Fruit fly (Drosophila melanogaster) whole organism, wandering third instar larva: ENCODE measurements around the gene mad2.

Experiments used
- Abd-B ChIP-seq: fragments of >200 bp; optimal IDR thresholded peaks from 2 replicates; lab custom pipeline; 2017; ENCODE audit warnings: missing biosample characterization, missing genetic modification characterization
- CG32264 ChIP-seq: fragments of 200-800 bp; sonication (Bioruptor generic); optimal IDR thresholded peaks from 2 replicates; lab custom pipeline; 2016; ENCODE audit warnings: missing biosample characterization, missing genetic modification characterization
- Dfd ChIP-seq: fragments of >200 bp; optimal IDR thresholded peaks from 2 replicates; lab custom pipeline; 2017; ENCODE audit warnings: missing biosample characterization, missing genetic modification characterization
- Dif ChIP-seq: fragments of 200-275, 200-300 bp; sonication (Bioruptor generic); optimal IDR thresholded peaks from 2 replicates; lab custom pipeline; 2018; ENCODE audit warnings: missing biosample characterization, missing genetic modification characterization; ENCODE audit not compliant: partially characterized antibody
- GATAd ChIP-seq: sonication (Bioruptor generic); optimal IDR thresholded peaks from 2 replicates; lab custom pipeline; 2016; ENCODE audit warnings: missing biosample characterization, missing genetic modification characterization
- HLH106 ChIP-seq: fragments of 200-800 bp; optimal IDR thresholded peaks from 3 replicates; lab custom pipeline; 2019; ENCODE audit warnings: missing biosample characterization, mild to moderate bottlenecking, missing genetic modification characterization, moderate library complexity
- Hnf4 ChIP-seq: fragments of 200-800 bp; sonication (Bioruptor generic); optimal IDR thresholded peaks from 2 replicates; lab custom pipeline; 2016; ENCODE audit warnings: missing biosample characterization, mild to moderate bottlenecking, missing genetic modification characterization
- Hr83 ChIP-seq: fragments of 200-300 bp; sonication (Bioruptor generic); optimal IDR thresholded peaks from 2 replicates; lab custom pipeline; 2016; ENCODE audit warnings: missing biosample characterization, mild to moderate bottlenecking, missing genetic modification characterization, moderate library complexity; ENCODE audit not compliant: poor library complexity, severe bottlenecking
- Jra ChIP-seq: sonication (Bioruptor generic); optimal IDR thresholded peaks from 2 replicates; lab custom pipeline; 2016; ENCODE audit warnings: missing biosample characterization, missing genetic modification characterization
- Mio ChIP-seq: sonication (Bioruptor generic); optimal IDR thresholded peaks from 2 replicates; lab custom pipeline; 2016; ENCODE audit warnings: missing biosample characterization, missing genetic modification characterization
- Myc ChIP-seq: fragments of >200 bp; optimal IDR thresholded peaks from 2 replicates; lab custom pipeline; 2017
- N ChIP-seq: fragments of >200 bp; optimal IDR thresholded peaks from 2 replicates; lab custom pipeline; 2018; ENCODE audit warnings: missing biosample characterization, missing external identifiers, missing genetic modification characterization
- Rel ChIP-seq, 2 experiments: fragments of 200-800 bp; sonication (Bioruptor generic) in 1 of 2; optimal IDR thresholded peaks; 2 replicates in 1 of 2; 3 replicates in 1 of 2; lab custom pipeline; 2016 to 2019; ENCODE audit warnings: mild to moderate bottlenecking in 2 of 2, missing biosample characterization in 2 of 2, missing genetic modification characterization in 2 of 2, moderate library complexity in 1 of 2
- Sp1 ChIP-seq: fragments of 200-800 bp; sonication (Bioruptor generic); optimal IDR thresholded peaks from 3 replicates; lab custom pipeline; 2019; ENCODE audit warnings: missing biosample characterization, mild to moderate bottlenecking, missing genetic modification characterization, moderate library complexity
- Vsx2 ChIP-seq: fragments of 200-300, 225-300 bp; sonication (Bioruptor generic); optimal IDR thresholded peaks from 2 replicates; lab custom pipeline; 2018; ENCODE audit warnings: missing biosample characterization, missing genetic modification characterization; ENCODE audit not compliant: partially characterized antibody
- br ChIP-seq: fragments of 200-800 bp; sonication (Bioruptor generic); optimal IDR thresholded peaks from 2 replicates; lab custom pipeline; 2016; ENCODE audit warnings: missing biosample characterization, missing genetic modification characterization
- brk ChIP-seq: fragments of 200-800 bp; sonication (Bioruptor generic); optimal IDR thresholded peaks from 2 replicates; lab custom pipeline; 2016; ENCODE audit warnings: missing biosample characterization, mild to moderate bottlenecking, missing genetic modification characterization
- dl ChIP-seq, 2 experiments: fragments of 175-275, 200-275 bp in 1 of 2; fragments of 200-275 bp in 1 of 2; sonication (Bioruptor generic); optimal IDR thresholded peaks; lab custom pipeline; 2018; ENCODE audit warnings: mild to moderate bottlenecking in 2 of 2, missing biosample characterization in 2 of 2, missing genetic modification characterization in 2 of 2, moderate library complexity in 2 of 2; ENCODE audit not compliant: partially characterized antibody in 2 of 2, insufficient read depth in 1 of 2
- dmrt93B ChIP-seq: fragments of 200-800 bp; sonication (Bioruptor generic); optimal IDR thresholded peaks from 2 replicates; lab custom pipeline; 2018; ENCODE audit warnings: missing biosample characterization, mild to moderate bottlenecking, missing genetic modification characterization
- dsf ChIP-seq: sonication (Bioruptor generic); optimal IDR thresholded peaks from 2 replicates; lab custom pipeline; 2016; ENCODE audit warnings: missing biosample characterization, missing genetic modification characterization, borderline replicate concordance
- ey ChIP-seq: fragments of 200-800 bp; sonication (Bioruptor generic); optimal IDR thresholded peaks from 2 replicates; lab custom pipeline; 2016; ENCODE audit warnings: missing biosample characterization, missing genetic modification characterization
- foxo ChIP-seq, 2 experiments: fragments of 200-800 bp; sonication (Bioruptor generic); optimal IDR thresholded peaks; 2 replicates in 1 of 2; 3 replicates in 1 of 2; lab custom pipeline; 2016 to 2017; ENCODE audit warnings: missing biosample characterization in 2 of 2, missing genetic modification characterization in 2 of 2
- fru ChIP-seq: fragments of 200-800 bp; sonication (Bioruptor generic); optimal IDR thresholded peaks from 3 replicates; lab custom pipeline; 2016; ENCODE audit warnings: missing biosample characterization, mild to moderate bottlenecking, missing genetic modification characterization
- h ChIP-seq: fragments of 200-800 bp; sonication (Bioruptor generic); optimal IDR thresholded peaks from 3 replicates; lab custom pipeline; 2016; ENCODE audit warnings: missing biosample characterization, mild to moderate bottlenecking, missing genetic modification characterization
- jim ChIP-seq: fragments of 175-275, 200-325 bp; sonication (Bioruptor generic); optimal IDR thresholded peaks from 2 replicates; lab custom pipeline; 2016; ENCODE audit warnings: missing biosample characterization, mild to moderate bottlenecking, missing genetic modification characterization
- lola ChIP-seq: fragments of >200 bp; optimal IDR thresholded peaks from 2 replicates; lab custom pipeline; 2017; ENCODE audit warnings: missing biosample characterization, missing genetic modification characterization
- pan ChIP-seq: fragments of >200 bp; optimal IDR thresholded peaks from 2 replicates; lab custom pipeline; 2017
- psq ChIP-seq: fragments of 200-800 bp; sonication (Bioruptor generic); optimal IDR thresholded peaks from 3 replicates; lab custom pipeline; 2017; ENCODE audit warnings: missing biosample characterization, mild to moderate bottlenecking, missing genetic modification characterization, moderate library complexity
- rgr ChIP-seq: fragments of 200-800 bp; sonication (Bioruptor generic); optimal IDR thresholded peaks from 3 replicates; lab custom pipeline; 2016; ENCODE audit warnings: missing biosample characterization, mild to moderate bottlenecking, missing genetic modification characterization
- sage ChIP-seq: fragments of 200-800 bp; sonication (Bioruptor generic); optimal IDR thresholded peaks from 2 replicates; lab custom pipeline; 2016; ENCODE audit warnings: missing biosample characterization, mild to moderate bottlenecking, missing genetic modification characterization
- sv ChIP-seq: fragments of 200-800 bp; sonication (Bioruptor generic); optimal IDR thresholded peaks from 3 replicates; lab custom pipeline; 2016; ENCODE audit warnings: missing biosample characterization, missing genetic modification characterization
- tai ChIP-seq: sonication (Bioruptor generic); optimal IDR thresholded peaks from 2 replicates; lab custom pipeline; 2016; ENCODE audit warnings: missing biosample characterization, missing genetic modification characterization
- usp ChIP-seq: fragments of >200 bp; optimal IDR thresholded peaks from 2 replicates; lab custom pipeline; 2017; ENCODE audit warnings: missing biosample characterization, missing genetic modification characterization
- woc ChIP-seq: sonication (Bioruptor generic); optimal IDR thresholded peaks from 2 replicates; lab custom pipeline; 2016; ENCODE audit warnings: missing biosample characterization, mild to moderate bottlenecking, missing genetic modification characterization

The mad2 gene

dm6 chr3L:5834245-5834644 is 21.4 kb upstream of the mad2 start:
- no peak for TF ChIP-seq usp (GFP tag; lab: Kevin White, UChicago)
- peak; percentile 57 for TF ChIP-seq h (GFP tag; lab: Kevin White, UChicago)
- peak; percentile 43 for TF ChIP-seq ey (GFP tag; lab: Kevin White, UChicago)
- TF ChIP-seq rgr: peak; percentile 50
- no peak for TF ChIP-seq jim
- TF ChIP-seq woc: peak; percentile 15
- TF ChIP-seq Jra (GFP tag; lab: Kevin White, UChicago): no peak
- TF ChIP-seq psq: no peak
- TF ChIP-seq Hnf4 (GFP tag; lab: Kevin White, UChicago): no peak
- no peak for TF ChIP-seq dsf
- TF ChIP-seq dmrt93B: peak; percentile 26
- TF ChIP-seq Dfd (GFP tag; lab: Kevin White, UChicago): no peak
- TF ChIP-seq foxo (GFP tag; optimal IDR thresholded peaks at IDR 0.05; lab: Kevin White, UChicago): peak in 1 of 2 experiments; percentile 53
- TF ChIP-seq sage: no peak
- peak; percentile 44 for TF ChIP-seq fru
- TF ChIP-seq br (GFP tag; lab: Kevin White, UChicago): peak; percentile 21
- peak; percentile 25 for TF ChIP-seq HLH106
- no peak for TF ChIP-seq brk
- TF ChIP-seq, all 38 proteins: peak for 9

- TF ChIP-seq psq: no peak
- TF ChIP-seq CG32264: no peak
- no peak for TF ChIP-seq pan (lab: Kevin White, UChicago)
- TF ChIP-seq foxo (GFP tag; optimal IDR thresholded peaks at IDR 0.05; lab: Kevin White, UChicago): no peak
- no peak for TF ChIP-seq Dfd (GFP tag; lab: Kevin White, UChicago)
- no peak for TF ChIP-seq brk
- no peak for TF ChIP-seq Sp1
- TF ChIP-seq N (GFP tag; lab: Kevin White, UChicago): no peak
- TF ChIP-seq Mio: no peak
- no peak for TF ChIP-seq sv (GFP tag; lab: Kevin White, UChicago)
These were observed 20.9 kb upstream of the mad2 start for dm6 chr3L:5833761-5834160.

- no peak for TF ChIP-seq Dfd (GFP tag; lab: Kevin White, UChicago)
- TF ChIP-seq Vsx2: no peak
- TF ChIP-seq woc: no peak
- no peak for TF ChIP-seq sv (GFP tag; lab: Kevin White, UChicago)
- no peak for TF ChIP-seq Rel (GFP tag; optimal IDR thresholded peaks at IDR 0.05; lab: Kevin White, UChicago)
- TF ChIP-seq Rel (tag; optimal IDR thresholded peaks at IDR 0.05; lab: Kevin White, UChicago): no peak
- no peak for TF ChIP-seq Abd-B
- TF ChIP-seq sage: no peak
- TF ChIP-seq lola (GFP tag; lab: Kevin White, UChicago): no peak
- TF ChIP-seq brk: no peak
- no peak for TF ChIP-seq HLH106
- no peak for TF ChIP-seq tai (GFP tag; lab: Kevin White, UChicago)
- no peak for TF ChIP-seq GATAd (GFP tag; lab: Kevin White, UChicago)
- TF ChIP-seq Dif (GFP tag; lab: Kevin White, UChicago): no peak
- TF ChIP-seq Myc (lab: Kevin White, UChicago): no peak
These were observed 19.0 kb upstream of the mad2 start for dm6 chr3L:5831890-5832289.

dm6 chr3L:5830649-5831048 is 17.8 kb upstream of the mad2 start:
- no peak for TF ChIP-seq Hnf4 (GFP tag; lab: Kevin White, UChicago)
- no peak for TF ChIP-seq foxo (GFP tag; optimal IDR thresholded peaks at IDR 0.05; lab: Kevin White, UChicago)
- TF ChIP-seq ey (GFP tag; lab: Kevin White, UChicago): no peak
- no peak for TF ChIP-seq woc
- TF ChIP-seq dmrt93B: no peak
- no peak for TF ChIP-seq sage

- no peak for TF ChIP-seq Myc (lab: Kevin White, UChicago)
- no peak for TF ChIP-seq dl (GFP tag; optimal IDR thresholded peaks at IDR 0.05; lab: Kevin White, UChicago; ENCODE audit: insufficient read depth in 1 of 2, partially characterized antibody in 2 of 2)
- no peak for TF ChIP-seq Hr83 (GFP tag; lab: Kevin White, UChicago)
- TF ChIP-seq woc: no peak
- TF ChIP-seq brk: no peak
- TF ChIP-seq rgr: no peak
- no peak for TF ChIP-seq sage
- TF ChIP-seq Dfd (GFP tag; lab: Kevin White, UChicago): no peak
- no peak for TF ChIP-seq tai (GFP tag; lab: Kevin White, UChicago)
- no peak for TF ChIP-seq sv (GFP tag; lab: Kevin White, UChicago)
- no peak for TF ChIP-seq Dif (GFP tag; lab: Kevin White, UChicago)
- TF ChIP-seq psq: no peak
- TF ChIP-seq jim: no peak
These were observed 15.8 kb upstream of the mad2 start for dm6 chr3L:5828684-5829083.
